Worm (Caenorhabditis elegans): ENCODE data around the gene cux-7.

ce11 chrIII:7488303-7488702 lies 32.3 kb downstream of the cux-7 start:
- TF ChIP-seq ceh-91 (GFP tag; IDR thresholded peaks at IDR 0.05) (no peak), ama-1 (optimal IDR thresholded peaks at IDR 0.05) (no peak), ama-1 (GFP tag; optimal IDR thresholded peaks at IDR 0.05) (no peak), K11D2.4 (GFP tag; IDR thresholded peaks at IDR 0.05) (no peak), cebp-2 (GFP tag; IDR thresholded peaks at IDR 0.05) (no peak), nfyb-1 (GFP tag; IDR thresholded peaks at IDR 0.05) (no peak), D2030.7 (GFP tag; IDR thresholded peaks at IDR 0.05) (no peak), dpl-1 (GFP tag; optimal IDR thresholded peaks at IDR 0.05) (no peak), F33H1.4 (GFP tag; IDR thresholded peaks at IDR 0.05) (no peak), hmg-20 (GFP tag; IDR thresholded peaks at IDR 0.05) (no peak)
